Worm (Caenorhabditis elegans): ENCODE data around the gene C09G5.14.

- no peak for TF ChIP-seq lsy-2 (tag; optimal IDR thresholded peaks at IDR 0.05)
- TF ChIP-seq nhr-77 (tag; optimal IDR thresholded peaks at IDR 0.05): no peak
Measured at ce11 chrII:10723069-10723468, at the start of gene C09G5.14.

Data from whole organism, L2 larva.